Worm (Caenorhabditis elegans): ENCODE data around the gene lgc-40.

ce11 chrX:2382227-2382626 is 22.3 kb downstream of the lgc-40 start:
- TF ChIP-seq cog-1 (tag; optimal IDR thresholded peaks at IDR 0.05) = no peak
- TF ChIP-seq tab-1 (GFP tag; IDR thresholded peaks at IDR 0.05) = no peak
- TF ChIP-seq ztf-23 (GFP tag; IDR thresholded peaks at IDR 0.05) = no peak
- TF ChIP-seq T22C8.4 (GFP tag; IDR thresholded peaks at IDR 0.05) = no peak
- no peak for TF ChIP-seq ztf-29 (GFP tag; IDR thresholded peaks at IDR 0.05)
- no peak for TF ChIP-seq flt-1 (GFP tag; IDR thresholded peaks at IDR 0.05)
- no peak for TF ChIP-seq med-1 (GFP tag; optimal IDR thresholded peaks at IDR 0.05; ENCODE audit: insufficient read depth)

Measured in whole organism, midembryonic.